Fruit fly (Drosophila melanogaster): Measurements from ENCODE around the gene Smox.

dm6 chrX:8178165-8178955 is 36.3 kb upstream of the Smox start, which contains the start of gene sdt:
- TF ChIP-seq CG8478 (optimal IDR thresholded peaks at IDR 0.05), result no peak
- TF ChIP-seq CTCF (optimal IDR thresholded peaks at IDR 0.05), result no peak
